Worm (Caenorhabditis elegans) whole organism, early embryonic: Measurements from ENCODE around the gene vit-2.

Experiments used
- B0310.2 ChIP-seq: sonication (generic microtip); optimal IDR thresholded peaks from 2 replicates; lab custom pipeline; 2016; ENCODE audit warnings: mild to moderate bottlenecking, missing genetic modification characterization, missing compliant biosample characterization
- ama-1 ChIP-seq: fragments of 150-350 bp; optimal IDR thresholded peaks from 2 replicates; lab custom pipeline; 2014
- ceh-13 ChIP-seq: fragments of 200-800 bp; sonication (Bioruptor generic); optimal IDR thresholded peaks from 2 replicates; lab custom pipeline; 2018; ENCODE audit warnings: mild to moderate bottlenecking, missing genetic modification characterization, missing compliant biosample characterization
- tbx-11 ChIP-seq: fragments of 200-800 bp; sonication (Bioruptor generic); IDR thresholded peaks from 2 replicates; pipeline ENCODE4 v1.3.6; 2022; ENCODE audit warnings: missing genetic modification characterization, missing compliant biosample characterization

- TF ChIP-seq tbx-11 (GFP tag; lab: Robert Waterston, UW) (no peak), ceh-13 (GFP tag; lab: Kevin White, UChicago) (no peak), ama-1 (no peak), B0310.2 (tag; lab: Kevin White, UChicago) (no peak)
Observed at ce11 chrX:5086212-5086611, 14.6 kb upstream of the vit-2 start.
